Fruit fly (Drosophila melanogaster) Kc167 (cell line): Measurements from ENCODE around the gene Kif19A.

Experiments used
- Sin3A ChIP-seq: fragments of >200 bp; optimal IDR thresholded peaks from 2 replicates; lab custom pipeline; 2018; ENCODE audit warnings: missing external identifiers
- psq ChIP-seq: fragments of >200 bp; optimal IDR thresholded peaks from 2 replicates; lab custom pipeline; 2017; ENCODE audit warnings: missing external identifiers
- ttk ChIP-seq: sonication (Bioruptor generic); optimal IDR thresholded peaks from 2 replicates; lab custom pipeline; 2017; ENCODE audit warnings: missing external identifiers

DNA sequence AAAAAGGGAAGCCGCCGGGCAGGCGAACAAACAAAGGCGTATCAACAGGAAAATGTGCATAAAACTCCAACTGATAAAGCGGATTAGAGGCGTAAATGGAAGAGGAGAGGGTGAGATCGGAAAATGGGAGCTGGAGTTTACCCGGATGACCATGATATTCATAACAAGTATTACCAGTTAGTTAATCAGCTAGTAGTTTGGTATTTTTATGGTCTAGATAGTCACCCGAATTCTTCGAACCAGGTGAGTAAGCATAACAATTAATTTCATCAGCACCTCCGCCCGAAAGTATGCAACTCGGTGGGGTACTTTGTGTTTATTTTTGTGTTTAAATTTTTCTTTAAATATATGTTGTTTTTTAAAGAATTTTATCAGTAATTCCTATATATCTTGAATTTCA is 22.3 kb downstream of the Kif19A start:
- no peak for TF ChIP-seq psq (lab: Kevin White, UChicago)
- TF ChIP-seq ttk (lab: Kevin White, UChicago): no peak
- no peak for TF ChIP-seq Sin3A
